Worm (Caenorhabditis elegans) whole organism, early embryonic: ENCODE measurements around the gene fmo-4.

Source experiments
- pes-1 ChIP-seq: fragments of 200-800 bp; sonication (Bioruptor generic); IDR thresholded peaks from 2 replicates; pipeline ENCODE4 v1.3.6; 2022; ENCODE audit warnings: missing genetic modification reagents, missing genetic modification characterization, missing compliant biosample characterization
- scrt-1 ChIP-seq: fragments of 200-800 bp; sonication (Bioruptor generic); IDR thresholded peaks from 2 replicates; pipeline ENCODE4 v1.3.6; 2022; ENCODE audit warnings: missing genetic modification characterization, missing compliant biosample characterization

- peak; percentile 44; the same call in 1 of the 2 replicates for TF ChIP-seq pes-1 (GFP tag; lab: Robert Waterston, UW)
- no peak for TF ChIP-seq scrt-1 (GFP tag; lab: Robert Waterston, UW)
These were observed 41.1 kb upstream of the fmo-4 start for ce11 chrV:13647617-13648016.
